Worm (Caenorhabditis elegans) whole organism, L3 larva: Measurements from ENCODE around the gene qars-1.

Source experiments
- R02D3.7 ChIP-seq: fragments of 150-350 bp; optimal IDR thresholded peaks from 2 replicates; lab custom pipeline; 2014; ENCODE audit warnings: missing biosample characterization, missing genetic modification characterization
- ZK546.5 ChIP-seq: sonication (generic microtip); optimal IDR thresholded peaks from 2 replicates; lab custom pipeline; 2017; ENCODE audit warnings: missing biosample characterization, missing genetic modification characterization
- aly-2 ChIP-seq: fragments of 150-350 bp; optimal IDR thresholded peaks from 2 replicates; lab custom pipeline; 2014; ENCODE audit warnings: missing biosample characterization, missing genetic modification characterization
- ceh-9 ChIP-seq: sonication (generic microtip); optimal IDR thresholded peaks from 2 replicates; lab custom pipeline; 2018; ENCODE audit warnings: missing biosample characterization, missing genetic modification characterization
- elt-3 ChIP-seq, 3 experiments: fragments of 150-350 bp in 1 of 3; sonication (generic microtip) in 2 of 3; optimal IDR thresholded peaks; 2 replicates in 2 of 3; 4 replicates in 1 of 3; lab custom pipeline; 2014 to 2017; ENCODE audit warnings: missing biosample characterization in 3 of 3, missing genetic modification characterization in 3 of 3
- jun-1 ChIP-seq: fragments of 150-350 bp; optimal IDR thresholded peaks from 2 replicates; lab custom pipeline; 2014; ENCODE audit warnings: missing biosample characterization, missing genetic modification reagents, missing genetic modification characterization
- lin-15B ChIP-seq: fragments of 150-350 bp; optimal IDR thresholded peaks from 2 replicates; lab custom pipeline; 2014; ENCODE audit warnings: missing biosample characterization, missing genetic modification characterization
- nhr-11 ChIP-seq: fragments of 150-350 bp; optimal IDR thresholded peaks from 2 replicates; lab custom pipeline; 2014; ENCODE audit warnings: missing biosample characterization, missing genetic modification characterization
- nhr-12 ChIP-seq: fragments of 150-350 bp; optimal IDR thresholded peaks from 2 replicates; lab custom pipeline; 2014; ENCODE audit warnings: missing biosample characterization, missing genetic modification characterization
- nhr-76 ChIP-seq: fragments of 150-350 bp; sonication (generic microtip); optimal IDR thresholded peaks from 5 replicates; lab custom pipeline; 2014; ENCODE audit warnings: missing biosample characterization, missing genetic modification characterization
- pqm-1 ChIP-seq: fragments of 150-350 bp; optimal IDR thresholded peaks from 2 replicates; lab custom pipeline; 2017; ENCODE audit warnings: missing biosample characterization, missing genetic modification characterization, inconsistent platforms
- skn-1 ChIP-seq: fragments of 150-350 bp; optimal IDR thresholded peaks from 2 replicates; lab custom pipeline; 2014; ENCODE audit warnings: missing biosample characterization, missing genetic modification characterization
- tbx-2 ChIP-seq: sonication (generic microtip); optimal IDR thresholded peaks from 2 replicates; lab custom pipeline; 2016; ENCODE audit warnings: mild to moderate bottlenecking, missing genetic modification characterization, missing compliant biosample characterization
- unc-62 ChIP-seq: fragments of 150-350 bp; sonication (generic microtip); optimal IDR thresholded peaks from 4 replicates; lab custom pipeline; 2014; ENCODE audit warnings: missing biosample characterization, missing genetic modification reagents, missing genetic modification characterization

ce11 chrIV:15016984-15017383 lies 4.0 kb upstream of the qars-1 start:
- TF ChIP-seq nhr-11 (tag; lab: Kevin White, UChicago) (no peak), pqm-1 (tag; lab: Kevin White, UChicago) (no peak), nhr-76 (tag; lab: Kevin White, UChicago) (no peak), unc-62 (GFP tag; lab: Kevin White, UChicago) (no peak), ceh-9 (no peak), skn-1 (no peak), ZK546.5 (no peak), R02D3.7 (tag; lab: Kevin White, UChicago) (no peak), nhr-12 (tag; lab: Kevin White, UChicago) (no peak), elt-3 (tag; optimal IDR thresholded peaks at IDR 0.05; lab: Kevin White, UChicago) (no peak), tbx-2 (tag; lab: Kevin White, UChicago) (no peak), jun-1 (tag; lab: Kevin White, UChicago) (no peak), aly-2 (tag; lab: Kevin White, UChicago) (no peak), lin-15B (tag; lab: Kevin White, UChicago) (no peak)
